Fruit fly (Drosophila melanogaster): ENCODE data around the gene CG11369.

The CG11369 gene

DNA sequence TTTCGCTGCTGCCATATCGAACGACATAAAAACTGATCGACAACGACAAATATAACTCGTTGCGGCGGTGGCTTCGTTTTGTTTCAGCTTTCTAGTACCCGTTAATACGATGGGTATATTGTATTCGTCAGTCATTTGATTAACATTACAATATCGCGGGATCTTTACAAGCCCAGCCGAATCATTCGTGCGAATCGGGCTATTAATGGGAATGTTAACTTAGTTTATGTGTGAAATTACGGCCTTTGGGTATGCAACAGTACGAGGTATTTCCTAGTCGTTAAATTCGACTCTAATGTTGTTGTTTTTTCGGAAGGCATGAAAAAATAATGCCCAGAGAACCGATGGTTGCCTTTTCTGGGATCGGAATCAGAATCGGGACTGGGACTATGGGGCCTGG, 44.1 kb downstream of the CG11369 start (continued):
- TF ChIP-seq dati (GFP tag; IDR thresholded peaks at IDR 0.05) (no peak), CG7271 (tag; optimal IDR thresholded peaks at IDR 0.05) (no peak), org-1 (GFP tag; optimal IDR thresholded peaks at IDR 0.05) (peak; percentile 63), CG9817 (tag; optimal IDR thresholded peaks at IDR 0.05) (peak; percentile 49), Chrac-16 (GFP tag; optimal IDR thresholded peaks at IDR 0.05) (peak; percentile 75), Stat92E (GFP tag; optimal IDR thresholded peaks at IDR 0.05) (no peak), pzg (GFP tag; optimal IDR thresholded peaks at IDR 0.05) (no peak), sens-2 (GFP tag; IDR thresholded peaks at IDR 0.05) (peak; percentile 46; the same call in 1 of the 2 replicates), NC2β (GFP tag; optimal IDR thresholded peaks at IDR 0.05) (peak; percentile 67), Xbp1 (GFP tag; optimal IDR thresholded peaks at IDR 0.05) (peak; percentile 78), CG4360 (GFP tag; IDR thresholded peaks at IDR 0.05) (peak; percentile 65), CG7357 (GFP tag; IDR thresholded peaks at IDR 0.05) (peak; percentile 48; the same call in 1 of the 3 replicates), Aef1 (GFP tag; IDR thresholded peaks at IDR 0.05) (peak; percentile 69), CG32532 (GFP tag; IDR thresholded peaks at IDR 0.05) (peak; percentile 70; the same call in 1 of the 2 replicates), dpn (GFP tag; optimal IDR thresholded peaks at IDR 0.05) (peak; percentile 77 to 81), hb (GFP tag; IDR thresholded peaks at IDR 0.05; ENCODE audit: partially characterized antibody) (no peak), CG16813 (GFP tag; IDR thresholded peaks at IDR 0.05; ENCODE audit: partially characterized antibody) (no peak), CG5180 (GFP tag; optimal IDR thresholded peaks at IDR 0.05) (peak; percentile 31), Ravus (GFP tag; IDR thresholded peaks at IDR 0.05) (no peak), CG6791 (GFP tag; IDR thresholded peaks at IDR 0.05; ENCODE audit: partially characterized antibody) (no peak), CG10321 (GFP tag; IDR thresholded peaks at IDR 0.05) (no peak), CG15514 (GFP tag; optimal IDR thresholded peaks at IDR 0.05) (no peak), ase (GFP tag; IDR thresholded peaks at IDR 0.05) (peak; percentile 59; the same call in 2 of the 3 replicates), CG11696 (GFP tag; IDR thresholded peaks at IDR 0.05) (0 out of 2 replicates have a peak, but pooled peaks have one; percentile 7), Sry-δ (GFP tag; optimal IDR thresholded peaks at IDR 0.05) (peak; percentile 39), Poxn (GFP tag; IDR thresholded peaks at IDR 0.05) (no peak), CG31365 (tag; optimal IDR thresholded peaks at IDR 0.05) (no peak), CrebB (tag; optimal IDR thresholded peaks at IDR 0.05) (peak; percentile 15), insv (GFP tag; optimal IDR thresholded peaks at IDR 0.05) (no peak), CG2129 (GFP tag; IDR thresholded peaks at IDR 0.05; ENCODE audit: partially characterized antibody) (no peak), CG34224 (GFP tag; IDR thresholded peaks at IDR 0.05; ENCODE audit: partially characterized antibody) (no peak), CG4730 (GFP tag; IDR thresholded peaks at IDR 0.05) (peak; percentile 70), CG10147 (GFP tag; optimal IDR thresholded peaks at IDR 0.05) (peak; percentile 54), Sry-β (GFP tag; optimal IDR thresholded peaks at IDR 0.05) (peak; percentile 6), CG17802 (tag; optimal IDR thresholded peaks at IDR 0.05) (peak; percentile 65), slp2 (GFP tag; optimal IDR thresholded peaks at IDR 0.05) (peak; percentile 77), fd3F (GFP tag; optimal IDR thresholded peaks at IDR 0.05) (peak; percentile 26), Bgb (GFP tag; IDR thresholded peaks at IDR 0.05; ENCODE audit: partially characterized antibody) (no peak), CG32772 (GFP tag; IDR thresholded peaks at IDR 0.05) (peak; percentile 85), CG18619 (GFP tag; optimal IDR thresholded peaks at IDR 0.05) (peak; percentile 29), tll (GFP tag; optimal IDR thresholded peaks at IDR 0.05) (no peak), Max (GFP tag; optimal IDR thresholded peaks at IDR 0.05) (peak; percentile 54), CoRest (tag; optimal IDR thresholded peaks at IDR 0.05) (peak; percentile 80), caup (GFP tag; optimal IDR thresholded peaks at IDR 0.05; ENCODE audit: severe bottlenecking) (peak; percentile 55), CG33557 (GFP tag; optimal IDR thresholded peaks at IDR 0.05) (peak; percentile 32), CG10462 (GFP tag; optimal IDR thresholded peaks at IDR 0.05) (peak; percentile 38), fd64A (GFP tag; optimal IDR thresholded peaks at IDR 0.05) (peak; percentile 55), CG8089 (GFP tag; optimal IDR thresholded peaks at IDR 0.05) (peak; percentile 86), Hsf (GFP tag; optimal IDR thresholded peaks at IDR 0.05) (peak; percentile 74)
